Worm (Caenorhabditis elegans) whole organism, dauer: ENCODE results near the gene brap-2.

Experiments used
- unc-62 ChIP-seq: sonication (generic microtip); optimal IDR thresholded peaks from 2 replicates; lab custom pipeline; 2017; ENCODE audit warnings: missing biosample characterization, missing genetic modification reagents, missing genetic modification characterization

The brap-2 gene

ce11 chrII:5393090-5393489 is at the start of gene brap-2:
TSS of gene brap-2 (minus strand) at chrII:5393190.
- TF ChIP-seq unc-62, result no peak

- no peak for TF ChIP-seq unc-62
Measured at ce11 chrII:5437586-5437985, 44.6 kb upstream of the brap-2 start, which contains the start of gene F07F6.1. TSS of gene F07F6.1 (plus strand) at chrII:5437886.

DNA sequence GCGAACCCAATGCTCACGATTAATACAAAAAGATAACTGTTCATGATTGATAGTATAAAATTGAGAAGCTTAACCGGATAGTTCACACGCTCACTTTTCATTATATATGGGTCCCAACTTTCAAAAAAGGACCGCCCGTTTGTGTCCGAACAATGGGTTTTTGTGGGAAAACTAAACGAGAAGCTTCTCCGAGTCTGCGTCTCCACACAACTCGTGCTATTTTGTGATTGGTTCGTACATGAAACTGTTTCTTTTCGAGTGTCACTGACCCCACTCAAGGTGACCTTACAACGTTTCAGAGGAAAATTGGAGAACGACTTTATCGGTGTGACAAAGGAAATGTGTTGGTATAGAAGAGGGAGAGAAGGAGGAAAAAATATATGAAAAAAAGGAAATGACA is 43.8 kb upstream of the brap-2 start, which contains the start of gene dct-5:
dct-5 (minus strand) TSS at position 101 of the 400 bp plus-strand sequence.
- TF ChIP-seq unc-62, result no peak

- no peak for TF ChIP-seq unc-62
Measured at ce11 chrII:5433069-5433468, 40.1 kb upstream of the brap-2 start, which contains the start of gene srx-114. TSS of gene srx-114 (minus strand) at chrII:5433169.

ce11 chrII:5429522-5430257 is 36.7 kb upstream of the brap-2 start, which contains the start of the genes F07F6.4 and F07F6.2:
TSS of gene F07F6.4 (minus strand) at chrII:5429572.
TSS of gene F07F6.2 (plus strand) at chrII:5430207.
- TF ChIP-seq unc-62, result no peak

DNA sequence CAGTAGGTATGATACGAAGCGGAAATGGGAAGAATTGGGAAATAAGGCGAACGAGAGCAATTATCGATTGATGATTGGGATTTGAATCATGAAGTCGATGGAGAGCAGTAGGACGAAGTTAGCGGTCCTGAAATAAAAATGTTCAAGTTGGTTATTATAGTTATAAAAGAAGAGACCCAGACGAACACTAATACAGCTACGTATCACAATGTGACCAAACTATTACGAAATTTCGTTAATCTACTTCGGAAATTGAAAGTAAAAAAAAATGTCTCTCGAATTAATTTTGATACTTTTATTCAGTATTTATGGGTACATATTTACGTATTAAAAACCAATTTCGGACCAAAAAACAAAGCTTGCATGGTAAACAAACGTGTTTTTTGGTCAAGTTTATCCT is 33.5 kb upstream of the brap-2 start:
- TF ChIP-seq unc-62, result no peak

DNA sequence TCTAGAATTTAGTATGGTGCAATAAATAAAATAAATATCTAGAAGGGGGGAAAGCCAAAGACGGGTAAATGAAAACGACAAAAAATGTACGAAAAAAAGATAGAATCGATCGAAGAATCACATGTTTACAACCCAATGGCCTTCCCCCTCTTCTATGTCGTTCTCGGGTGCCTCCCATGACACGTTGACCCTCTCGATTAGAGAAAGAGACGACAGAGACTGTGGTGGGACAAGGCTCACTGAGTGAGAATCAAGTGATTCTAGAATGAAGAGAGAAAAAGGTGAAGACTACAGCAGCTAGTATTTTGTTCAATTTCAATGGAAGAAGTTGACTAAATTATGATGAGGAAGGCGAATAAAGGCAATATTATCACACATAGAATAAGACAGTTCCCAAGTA is 33.1 kb upstream of the brap-2 start:
- no peak for TF ChIP-seq unc-62

DNA sequence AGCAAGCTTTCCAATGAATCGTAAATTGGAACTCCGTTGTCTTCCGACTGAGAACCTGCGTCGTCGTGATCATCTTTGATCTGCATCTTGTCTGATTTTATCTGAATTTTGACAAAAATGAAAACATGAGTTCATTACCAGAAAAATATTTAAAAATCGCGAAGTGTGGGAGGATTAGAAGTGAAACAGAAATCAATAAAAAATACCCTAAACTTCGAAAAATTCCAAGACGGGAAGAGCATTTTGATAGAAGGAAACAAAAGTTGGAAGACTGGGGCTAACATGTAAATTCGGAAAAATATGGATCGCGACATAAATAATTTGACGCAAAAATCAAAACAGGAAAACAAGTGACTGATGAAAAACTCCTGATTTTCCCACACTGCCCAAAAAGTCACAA is 32.6 kb upstream of the brap-2 start, which contains the start of gene F07F6.8:
F07F6.8 (minus strand) TSS at position 101 of the 400 bp plus-strand sequence.
- no peak for TF ChIP-seq unc-62

ce11 chrII:5423832-5424231 is 30.8 kb upstream of the brap-2 start, which contains the start of gene F07F6.7:
TSS of gene F07F6.7 (minus strand) at chrII:5423858.
- TF ChIP-seq unc-62, result no peak

- no peak for TF ChIP-seq unc-62
Measured at ce11 chrII:5420947-5421614, 28.1 kb upstream of the brap-2 start, which contains the start of gene tofu-6. TSS of gene tofu-6 (plus strand) at chrII:5421248.

- no peak for TF ChIP-seq unc-62
Measured at ce11 chrII:5418929-5419328, 25.9 kb upstream of the brap-2 start, which contains the start of gene EEED8.15. TSS of gene EEED8.15 (plus strand) at chrII:5419229.

DNA sequence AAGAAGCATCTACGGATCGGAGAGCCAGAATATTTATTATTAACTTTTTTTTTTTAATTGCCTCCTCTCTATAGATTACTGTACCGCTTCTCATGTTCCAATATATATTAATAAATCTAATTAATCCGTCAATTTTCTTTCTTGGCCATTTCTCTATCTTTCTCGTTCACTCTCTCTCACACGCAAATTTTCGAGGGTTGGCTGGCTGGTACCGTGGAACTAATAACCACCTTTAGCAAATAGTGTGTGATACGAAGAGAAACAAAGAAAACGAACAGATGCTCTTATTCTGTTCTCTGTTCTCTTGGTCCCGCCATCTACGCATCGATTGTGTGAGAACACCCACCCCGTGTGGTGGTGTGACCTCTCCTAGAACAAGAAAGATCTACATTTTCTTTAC is 25.3 kb upstream of the brap-2 start:
- TF ChIP-seq unc-62, result no peak

- no peak for TF ChIP-seq unc-62
Measured at ce11 chrII:5417905-5418304, 24.9 kb upstream of the brap-2 start.

- TF ChIP-seq unc-62, result no peak
Measured at ce11 chrII:5416204-5416764, 23.3 kb upstream of the brap-2 start, which contains the start of gene EEED8.2. TSS of gene EEED8.2 (plus strand) at chrII:5416714.

ce11 chrII:5414040-5414439 is 21.1 kb upstream of the brap-2 start, which contains the start of the genes EEED8.14 and EEED8.3:
TSS of gene EEED8.14 (minus strand) at chrII:5414052.
TSS of gene EEED8.3 (plus strand) at chrII:5414276.
- TF ChIP-seq unc-62, result no peak

ce11 chrII:5412467-5412866 is 19.5 kb upstream of the brap-2 start, which contains the start of the genes EEED8.13 and EEED8.18:
TSS of gene EEED8.13 (minus strand) at chrII:5412567.
TSS of gene EEED8.18 (minus strand) at chrII:5412610.
- TF ChIP-seq unc-62, result no peak

ce11 chrII:5408924-5409323 is 15.9 kb upstream of the brap-2 start, which contains the start of the genes EEED8.12 and EEED8.4:
TSS of gene EEED8.12 (minus strand) at chrII:5409024.
TSS of gene EEED8.4 (plus strand) at chrII:5409319.
- TF ChIP-seq unc-62, result no peak
